Fruit fly (Drosophila melanogaster): Measurements from ENCODE around the gene Lsp1beta.

- TF ChIP-seq svp (GFP tag) (no peak), Sox102F (GFP tag; optimal IDR thresholded peaks at IDR 0.05) (no peak), dac (GFP tag; optimal IDR thresholded peaks at IDR 0.05) (no peak), CG6854 (GFP tag; optimal IDR thresholded peaks at IDR 0.05) (no peak), CG34406 (GFP tag; optimal IDR thresholded peaks at IDR 0.05) (no peak), CG8319 (GFP tag; optimal IDR thresholded peaks at IDR 0.05) (no peak), CG3919 (GFP tag; optimal IDR thresholded peaks at IDR 0.05) (no peak), ss (GFP tag; optimal IDR thresholded peaks at IDR 0.05) (no peak), Lpt (GFP tag; optimal IDR thresholded peaks at IDR 0.05) (no peak), cyc (GFP tag; optimal IDR thresholded peaks at IDR 0.05) (no peak), CG9139 (GFP tag; optimal IDR thresholded peaks at IDR 0.05) (no peak), Sox15 (GFP tag; optimal IDR thresholded peaks at IDR 0.05) (no peak), Met (GFP tag; optimal IDR thresholded peaks at IDR 0.05) (no peak)
These were observed 10.5 kb upstream of the Lsp1beta start for dm6 chr2L:887788-888187.
